Fruit fly (Drosophila melanogaster) whole organism, embryonic: Measurements from ENCODE around the gene CG6236.

Experiments
- Ada2b ChIP-seq: fragments of 200-800 bp; sonication (Bioruptor generic); IDR thresholded peaks from 2 replicates; pipeline ENCODE4 v1.3.6; 2022; ENCODE audit warnings: missing biosample characterization, missing genetic modification characterization
- Aef1 ChIP-seq: fragments of 200-800 bp; sonication (Bioruptor generic); IDR thresholded peaks from 3 replicates; pipeline ENCODE4 v1.3.6; 2022; ENCODE audit warnings: missing biosample characterization, missing genetic modification characterization
- BEAF-32 ChIP-seq: fragments of 200-800 bp; sonication (Bioruptor generic); optimal IDR thresholded peaks from 3 replicates; lab custom pipeline; 2017; ENCODE audit warnings: missing biosample characterization, missing genetic modification characterization, mild to moderate bottlenecking, moderate library complexity, missing genetic modification reagents
- CG10366 ChIP-seq: fragments of 200-800 bp; sonication (Bioruptor generic); IDR thresholded peaks from 2 replicates; pipeline ENCODE4 v1.3.6; 2022; ENCODE audit warnings: missing biosample characterization, missing genetic modification characterization
- CG10543 ChIP-seq: fragments of 200-800 bp; sonication (Bioruptor generic); optimal IDR thresholded peaks from 3 replicates; lab custom pipeline; 2017; ENCODE audit warnings: missing biosample characterization, mild to moderate bottlenecking, missing genetic modification characterization, moderate library complexity
- CG10654 ChIP-seq: fragments of 200-800 bp; sonication (Bioruptor generic); optimal IDR thresholded peaks from 2 replicates; lab custom pipeline; 2016; ENCODE audit warnings: missing biosample characterization, missing genetic modification characterization
- CG11504 ChIP-seq: fragments of 200-800 bp; sonication (Bioruptor generic); optimal IDR thresholded peaks from 3 replicates; lab custom pipeline; 2019; ENCODE audit warnings: missing biosample characterization, mild to moderate bottlenecking, missing genetic modification characterization, moderate library complexity
- CG13424 ChIP-seq: fragments of 200-800 bp; sonication (Bioruptor generic); optimal IDR thresholded peaks from 2 replicates; lab custom pipeline; 2019; ENCODE audit warnings: missing biosample characterization, mild to moderate bottlenecking, missing genetic modification characterization, moderate library complexity
- CG17328 ChIP-seq: fragments of 200-800 bp; sonication (Bioruptor generic); IDR thresholded peaks from 2 replicates; pipeline ENCODE4 v1.3.6; 2022; ENCODE audit warnings: missing biosample characterization, missing genetic modification characterization
- CG17385 ChIP-seq: fragments of 200-800 bp; sonication (Bioruptor generic); optimal IDR thresholded peaks from 3 replicates; lab custom pipeline; 2018; ENCODE audit warnings: missing biosample characterization, mild to moderate bottlenecking, missing genetic modification characterization
- CG2116 ChIP-seq: fragments of 200-800 bp; sonication (Bioruptor generic); optimal IDR thresholded peaks from 3 replicates; lab custom pipeline; 2018; ENCODE audit warnings: missing biosample characterization, mild to moderate bottlenecking, missing genetic modification characterization
- CG2129 ChIP-seq: fragments of 200-800 bp; sonication (Bioruptor generic); IDR thresholded peaks from 2 replicates; pipeline ENCODE4 v1.3.6; 2022; ENCODE audit warnings: missing biosample characterization, missing genetic modification characterization; ENCODE audit not compliant: partially characterized antibody
- CG2889 ChIP-seq: fragments of 200-800 bp; sonication (Bioruptor generic); IDR thresholded peaks from 3 replicates; pipeline ENCODE4 v1.3.6; 2022; ENCODE audit warnings: missing biosample characterization, missing genetic modification characterization
- CG3065 ChIP-seq: fragments of 200-800 bp; sonication (Bioruptor generic); optimal IDR thresholded peaks from 2 replicates; lab custom pipeline; 2016; ENCODE audit warnings: missing biosample characterization, missing genetic modification characterization
- CG3995 ChIP-seq: fragments of 200-800 bp; sonication (Bioruptor generic); optimal IDR thresholded peaks from 3 replicates; lab custom pipeline; 2016; ENCODE audit warnings: missing biosample characterization, missing genetic modification characterization
- CG4328 ChIP-seq: fragments of 200-800 bp; sonication (Bioruptor generic); optimal IDR thresholded peaks from 3 replicates; lab custom pipeline; 2017; ENCODE audit warnings: missing biosample characterization, missing genetic modification reagents, missing genetic modification characterization
- CG6272 ChIP-seq: fragments of 200-800 bp; sonication (Bioruptor generic); IDR thresholded peaks from 2 replicates; pipeline ENCODE4 v1.3.6; 2022; ENCODE audit warnings: missing biosample characterization, missing genetic modification characterization
- CG6654 ChIP-seq: fragments of 200-800 bp; sonication (Bioruptor generic); optimal IDR thresholded peaks from 2 replicates; lab custom pipeline; 2017; ENCODE audit warnings: missing biosample characterization, mild to moderate bottlenecking, missing genetic modification characterization
- CG6689 ChIP-seq: fragments of 200-800 bp; sonication (Bioruptor generic); IDR thresholded peaks from 2 replicates; pipeline ENCODE4 v1.3.6; 2022; ENCODE audit warnings: missing biosample characterization, missing genetic modification characterization
- CG6791 ChIP-seq: fragments of 200-800 bp; sonication (Bioruptor generic); IDR thresholded peaks from 3 replicates; pipeline ENCODE4 v1.3.6; 2022; ENCODE audit warnings: missing biosample characterization, missing genetic modification characterization; ENCODE audit not compliant: partially characterized antibody
- CoRest ChIP-seq: fragments of 200-800 bp; sonication (Bioruptor generic); optimal IDR thresholded peaks from 3 replicates; lab custom pipeline; 2018; ENCODE audit warnings: missing biosample characterization, mild to moderate bottlenecking, missing genetic modification characterization, moderate library complexity
- Ets65A ChIP-seq: fragments of 200-800 bp; sonication (Bioruptor generic); peaks from one replicate; lab custom pipeline; 2016; ENCODE audit warnings: missing biosample characterization, missing genetic modification characterization
- H15 ChIP-seq: fragments of 200-800 bp; sonication (Bioruptor generic); IDR thresholded peaks from 3 replicates; pipeline ENCODE4 v1.3.6; 2022; ENCODE audit warnings: missing biosample characterization, missing genetic modification characterization
- H2.0 ChIP-seq: fragments of 200-800 bp; sonication (Bioruptor generic); IDR thresholded peaks from 2 replicates; pipeline ENCODE4 v1.3.6; 2022; ENCODE audit warnings: missing biosample characterization, missing genetic modification characterization
- Hr3 ChIP-seq: fragments of 200-800 bp; sonication (Bioruptor generic); optimal IDR thresholded peaks from 3 replicates; lab custom pipeline; 2016; ENCODE audit warnings: missing biosample characterization, missing genetic modification characterization
- Hr39 ChIP-seq: fragments of >200 bp; optimal IDR thresholded peaks from 2 replicates; lab custom pipeline; 2017
- Lpt ChIP-seq: fragments of >200 bp; optimal IDR thresholded peaks from 2 replicates; lab custom pipeline; 2018; ENCODE audit warnings: missing biosample characterization, missing genetic modification characterization
- MTF-1 ChIP-seq: fragments of 200-800 bp; sonication (Bioruptor generic); optimal IDR thresholded peaks from 2 replicates; lab custom pipeline; 2018; ENCODE audit warnings: missing biosample characterization, mild to moderate bottlenecking, missing genetic modification characterization, borderline replicate concordance
- NFAT ChIP-seq: fragments of 200-800 bp; sonication (Bioruptor generic); IDR thresholded peaks from 2 replicates; pipeline ENCODE4 v1.3.6; 2022; ENCODE audit warnings: missing biosample characterization, missing genetic modification characterization
- Tbp ChIP-seq: fragments of >200 bp; optimal IDR thresholded peaks from 2 replicates; lab custom pipeline; 2018; ENCODE audit warnings: missing biosample characterization, missing genetic modification characterization
- bigmax ChIP-seq: fragments of 200-800 bp; sonication (Bioruptor generic); optimal IDR thresholded peaks from 2 replicates; lab custom pipeline; 2018; ENCODE audit warnings: missing biosample characterization, mild to moderate bottlenecking, missing genetic modification characterization
- gce ChIP-seq: fragments of 200-800 bp; sonication (Bioruptor generic); IDR thresholded peaks from 3 replicates; pipeline ENCODE4 v1.3.6; 2022; ENCODE audit warnings: missing biosample characterization, missing genetic modification characterization
- grau ChIP-seq: fragments of 200-800 bp; optimal IDR thresholded peaks from 3 replicates; lab custom pipeline; 2019; ENCODE audit warnings: missing biosample characterization, mild to moderate bottlenecking, missing genetic modification characterization, moderate library complexity
- gro ChIP-seq: fragments of 200-800 bp; sonication (Bioruptor generic); optimal IDR thresholded peaks from 2 replicates; lab custom pipeline; 2016; ENCODE audit warnings: missing biosample characterization, missing genetic modification characterization
- hbn ChIP-seq: fragments of 200-800 bp; sonication (Bioruptor generic); IDR thresholded peaks from 2 replicates; pipeline ENCODE4 v1.3.6; 2022; ENCODE audit warnings: missing biosample characterization, missing genetic modification characterization; ENCODE audit not compliant: partially characterized antibody
- knrl ChIP-seq: fragments of 200-800 bp; sonication (Bioruptor generic); IDR thresholded peaks from 3 replicates; pipeline ENCODE4 v1.3.6; 2022; ENCODE audit warnings: missing biosample characterization, missing genetic modification characterization; ENCODE audit not compliant: partially characterized antibody
- lbe ChIP-seq: fragments of 200-800 bp; sonication (Bioruptor generic); optimal IDR thresholded peaks from 2 replicates; lab custom pipeline; 2016; ENCODE audit warnings: missing biosample characterization, mild to moderate bottlenecking, missing genetic modification characterization
- lilli ChIP-seq: fragments of 200-800 bp; sonication (Bioruptor generic); optimal IDR thresholded peaks from 3 replicates; lab custom pipeline; 2016; ENCODE audit warnings: missing biosample characterization, missing genetic modification characterization
- luna ChIP-seq: fragments of 200-800 bp; sonication (Bioruptor generic); optimal IDR thresholded peaks from 2 replicates; lab custom pipeline; 2016; ENCODE audit warnings: missing biosample characterization, missing genetic modification characterization
- nerfin-1 ChIP-seq: fragments of 200-800 bp; sonication (Bioruptor generic); optimal IDR thresholded peaks from 3 replicates; lab custom pipeline; 2019; ENCODE audit warnings: missing biosample characterization, mild to moderate bottlenecking, missing genetic modification characterization, moderate library complexity
- odd ChIP-seq: fragments of 200-800 bp; sonication (Bioruptor generic); optimal IDR thresholded peaks from 2 replicates; lab custom pipeline; 2017; ENCODE audit warnings: missing biosample characterization, mild to moderate bottlenecking, missing genetic modification characterization
- pho ChIP-seq: fragments of 200-800 bp; sonication (Bioruptor generic); optimal IDR thresholded peaks from 2 replicates; lab custom pipeline; 2016; ENCODE audit warnings: missing biosample characterization, missing genetic modification characterization
- ranshi ChIP-seq: fragments of 200-800 bp; sonication (Bioruptor generic); IDR thresholded peaks from 2 replicates; pipeline ENCODE4 v1.3.6; 2022; ENCODE audit warnings: missing biosample characterization, missing genetic modification characterization
- schlank ChIP-seq: fragments of 200-800 bp; sonication (Bioruptor generic); optimal IDR thresholded peaks from 2 replicates; lab custom pipeline; 2018; ENCODE audit warnings: missing biosample characterization, mild to moderate bottlenecking, missing genetic modification characterization
- sens ChIP-seq: fragments of 200-800 bp; sonication (Bioruptor generic); peaks from one replicate; lab custom pipeline; 2016; ENCODE audit warnings: missing biosample characterization, missing genetic modification characterization
- slou ChIP-seq: fragments of 200-800 bp; sonication (Bioruptor generic); optimal IDR thresholded peaks from 3 replicates; lab custom pipeline; 2016; ENCODE audit warnings: missing biosample characterization, missing genetic modification characterization
- tap ChIP-seq: fragments of 200-800 bp; optimal IDR thresholded peaks from 3 replicates; lab custom pipeline; 2019; ENCODE audit warnings: missing biosample characterization, mild to moderate bottlenecking, missing genetic modification characterization, moderate library complexity
- tio ChIP-seq: fragments of 200-800 bp; sonication (Bioruptor generic); optimal IDR thresholded peaks from 2 replicates; lab custom pipeline; 2017; ENCODE audit warnings: missing biosample characterization, missing genetic modification characterization, inconsistent platforms
- twi ChIP-seq: fragments of 200-800 bp; optimal IDR thresholded peaks from 2 replicates; lab custom pipeline; 2019; ENCODE audit warnings: missing biosample characterization, mild to moderate bottlenecking, missing genetic modification characterization, moderate library complexity
- unc-4 ChIP-seq: fragments of 200-800 bp; sonication (Bioruptor generic); IDR thresholded peaks from 2 replicates; pipeline ENCODE4 v1.3.6; 2022; ENCODE audit warnings: missing biosample characterization, missing genetic modification characterization; ENCODE audit not compliant: partially characterized antibody
- vnd ChIP-seq: fragments of 200-800 bp; sonication (Bioruptor generic); IDR thresholded peaks from 3 replicates; pipeline ENCODE4 v1.3.6; 2022; ENCODE audit warnings: missing biosample characterization, missing genetic modification characterization; ENCODE audit not compliant: partially characterized antibody

Gene CG6236

dm6 chr3R:15371833-15372232 lies 43.8 kb upstream of the CG6236 start, which contains the start of the genes Ccm3 and CG6136 (continued):
- TF ChIP-seq Tbp (GFP tag; lab: Kevin White, UChicago) = no peak
- TF ChIP-seq BEAF-32 (GFP tag; lab: Kevin White, UChicago) = peak; percentile 89
- no peak for TF ChIP-seq CoRest (tag; lab: Kevin White, UChicago)
- peak; percentile 40; the same call in 1 of the 3 replicates for TF ChIP-seq H15
- no peak for TF ChIP-seq Aef1
- peak; percentile 22 for TF ChIP-seq luna (GFP tag; lab: Kevin White, UChicago)
- no peak for TF ChIP-seq Lpt (GFP tag; lab: Kevin White, UChicago)
- no peak for TF ChIP-seq CG3065 (GFP tag; lab: Kevin White, UChicago)
- peak; percentile 37 for TF ChIP-seq pho (GFP tag; lab: Kevin White, UChicago)
- peak; percentile 41 for TF ChIP-seq CG17385 (GFP tag; lab: Kevin White, UChicago)
- TF ChIP-seq Hr3 (GFP tag; lab: Kevin White, UChicago) = peak; percentile 12
- no peak for TF ChIP-seq CG4328
- TF ChIP-seq ranshi (GFP tag; lab: Robert Waterston, UW) = peak; percentile 11; the same call in 1 of the 2 replicates
- peak; percentile 3 for TF ChIP-seq CG13424 (tag; lab: Kevin White, UChicago)
- no peak for TF ChIP-seq CG11504
- no peak for TF ChIP-seq schlank (tag; lab: Kevin White, UChicago)
- TF ChIP-seq tap (tag; lab: Kevin White, UChicago) = no peak
- peak; percentile 4 for TF ChIP-seq nerfin-1 (tag; lab: Kevin White, UChicago)
- TF ChIP-seq grau (tag; lab: Kevin White, UChicago) = peak; percentile 54
- peak; percentile 94 for TF ChIP-seq Ets65A (GFP tag; lab: Kevin White, UChicago)
- peak; percentile 46 for TF ChIP-seq CG17328 (GFP tag; lab: Robert Waterston, UW)
- TF ChIP-seq NFAT = peak; percentile 61; the same call in 1 of the 2 replicates
- TF ChIP-seq sens (GFP tag; lab: Kevin White, UChicago) = peak; percentile 68
- peak; percentile 64 for TF ChIP-seq Hr39 (lab: Kevin White, UChicago)
- peak; percentile 78 for TF ChIP-seq gro (GFP tag; lab: Kevin White, UChicago)
- peak; percentile 14 for TF ChIP-seq MTF-1 (GFP tag; lab: Kevin White, UChicago)
- TF ChIP-seq odd (GFP tag; lab: Kevin White, UChicago) = peak; percentile 13
- TF ChIP-seq CG2129 (GFP tag; lab: Robert Waterston, UW) = peak; percentile 77
- TF ChIP-seq CG10543 = no peak
- peak; percentile 93 for TF ChIP-seq CG6791 (GFP tag; lab: Robert Waterston, UW)
- peak; percentile 90 for TF ChIP-seq CG2116
- peak; percentile 52 for TF ChIP-seq lilli (GFP tag; lab: Kevin White, UChicago)
- peak; percentile 62 for TF ChIP-seq CG3995 (GFP tag; lab: Kevin White, UChicago)
- TF ChIP-seq CG6654 (GFP tag; lab: Kevin White, UChicago) = no peak
- 0 out of 2 replicates have a peak, but pooled peaks have one; percentile 21 for TF ChIP-seq CG6689 (GFP tag; lab: Robert Waterston, UW)
- peak; percentile 24 for TF ChIP-seq H2.0 (GFP tag; lab: Robert Waterston, UW)
- TF ChIP-seq hbn (GFP tag; lab: Robert Waterston, UW) = peak; percentile 89
- peak; percentile 92 for TF ChIP-seq unc-4 (GFP tag; lab: Robert Waterston, UW)
- TF ChIP-seq knrl (GFP tag; lab: Robert Waterston, UW) = peak; percentile 89
- peak; percentile 21 for TF ChIP-seq CG10654
- peak; percentile 87 for TF ChIP-seq vnd (GFP tag; lab: Robert Waterston, UW)
- no peak for TF ChIP-seq bigmax (GFP tag; lab: Kevin White, UChicago)
- no peak for TF ChIP-seq slou
- TF ChIP-seq twi (tag; lab: Kevin White, UChicago) = no peak
- no peak for TF ChIP-seq gce (GFP tag; lab: Robert Waterston, UW)
- TF ChIP-seq lbe = peak; percentile 59
- TF ChIP-seq tio (GFP tag; lab: Kevin White, UChicago) = no peak
- peak; percentile 23; the same call in 1 of the 2 replicates for TF ChIP-seq CG10366
- no peak for TF ChIP-seq CG2889
- no peak for TF ChIP-seq Ada2b (GFP tag; lab: Robert Waterston, UW)
- TF ChIP-seq CG6272 = 0 out of 2 replicates have a peak, but pooled peaks have one; percentile 10
